Worm (Caenorhabditis elegans): ENCODE measurements around the gene F22F7.7.
A peak's percentile ranks its signal among the peaks of the same experiment; 100 is the strongest.

ce11 chrV:2133512-2133911 is 6.3 kb downstream of the F22F7.7 start:
- TF ChIP-seq lsy-2 (tag; optimal IDR thresholded peaks at IDR 0.05) (peak in 1 of 2 experiments; percentile 68), ztf-1 (GFP tag; conservative IDR thresholded peaks at IDR 0.05) (no peak), ZK546.5 (tag; optimal IDR thresholded peaks at IDR 0.05) (no peak), egl-27 (tag; optimal IDR thresholded peaks at IDR 0.05) (peak; percentile 11), snpc-4 (tag; optimal IDR thresholded peaks at IDR 0.05) (no peak), nhr-10 (tag; optimal IDR thresholded peaks at IDR 0.05) (no peak), nhr-12 (tag; optimal IDR thresholded peaks at IDR 0.05) (no peak), lin-13 (GFP tag; optimal IDR thresholded peaks at IDR 0.05) (peak; percentile 50)

Data from whole organism, L2 larva.